Worm (Caenorhabditis elegans): ENCODE results near the gene C02F5.13.

The C02F5.13 gene

DNA sequence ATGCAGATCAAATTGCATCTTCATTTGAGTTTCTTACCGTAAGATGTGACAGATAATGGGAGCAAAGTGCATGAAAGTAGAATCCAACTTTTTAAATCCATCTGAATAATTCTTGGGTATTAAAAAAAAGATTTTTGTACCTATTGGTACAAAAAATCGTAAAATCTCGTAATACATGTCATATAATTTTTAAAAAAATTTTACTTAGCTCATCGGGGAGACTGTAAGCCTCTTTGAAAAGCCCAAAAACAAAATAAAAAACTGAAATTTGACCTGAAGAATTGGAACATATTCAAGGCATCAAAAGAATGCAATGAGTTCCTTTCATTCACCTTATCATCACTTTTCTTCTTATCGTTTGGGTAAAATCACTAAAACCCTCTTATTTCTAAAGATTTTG is 28.7 kb downstream of the C02F5.13 start, which contains the start of gene clec-160:
Gene clec-160, minus strand, starts transcription at position 101 of the 400 bp plus-strand sequence.
- no peak for TF ChIP-seq unc-62 (GFP tag; optimal IDR thresholded peaks at IDR 0.05)

DNA sequence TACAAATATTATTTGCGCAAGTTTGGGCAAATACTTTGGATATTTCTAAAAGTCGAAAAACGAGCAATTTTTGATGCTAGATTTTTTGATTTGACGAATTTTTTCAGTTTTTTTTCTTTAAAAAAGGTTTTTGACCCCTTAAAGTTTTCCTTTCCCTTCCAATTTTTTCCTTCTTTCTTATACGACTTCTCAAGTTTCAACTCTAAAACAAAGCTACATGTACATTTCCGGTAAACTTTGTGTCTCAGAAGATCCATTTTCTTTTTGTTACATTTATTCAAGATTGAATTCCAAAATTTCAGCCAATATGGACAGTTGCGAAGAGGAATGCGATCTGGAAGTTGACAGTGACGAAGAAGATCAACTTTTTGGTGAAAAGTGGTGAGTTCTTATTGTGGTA is 31.6 kb downstream of the C02F5.13 start, which contains the start of gene mig-10:
Gene mig-10, plus strand, starts transcription at position 301 of the 400 bp plus-strand sequence.
- no peak for TF ChIP-seq unc-62 (GFP tag; optimal IDR thresholded peaks at IDR 0.05)

- TF ChIP-seq unc-62 (GFP tag; optimal IDR thresholded peaks at IDR 0.05) = no peak
Measured at ce11 chrIII:8279567-8279966, 32.4 kb downstream of the C02F5.13 start.

ce11 chrIII:8280352-8280751 is 33.2 kb downstream of the C02F5.13 start:
- no peak for TF ChIP-seq unc-62 (GFP tag; optimal IDR thresholded peaks at IDR 0.05)

DNA sequence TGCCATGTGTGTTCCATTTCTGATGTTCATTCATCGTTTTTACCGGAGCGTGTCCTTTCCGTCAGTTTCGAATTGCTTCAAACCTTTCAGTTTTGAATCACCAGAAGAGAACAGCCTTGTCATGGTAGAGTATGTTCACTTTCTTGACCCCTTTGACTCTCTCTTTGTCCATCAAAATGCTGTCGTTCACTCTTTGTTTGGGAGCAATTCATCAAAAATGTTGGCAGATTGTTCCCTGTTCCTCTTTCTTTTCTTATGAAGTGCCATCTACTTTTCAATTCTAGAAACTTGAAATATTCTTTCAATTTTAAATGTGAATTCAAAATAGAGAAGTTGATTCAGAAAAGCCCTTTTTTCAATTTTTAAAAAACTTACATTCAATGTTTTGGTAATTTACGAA is 34.2 kb downstream of the C02F5.13 start:
- no peak for TF ChIP-seq unc-62 (GFP tag; optimal IDR thresholded peaks at IDR 0.05)

- no peak for TF ChIP-seq unc-62 (GFP tag; optimal IDR thresholded peaks at IDR 0.05)
Measured at ce11 chrIII:8283525-8283924, 36.4 kb downstream of the C02F5.13 start.

- TF ChIP-seq unc-62 (GFP tag; optimal IDR thresholded peaks at IDR 0.05) = no peak
Measured at ce11 chrIII:8286003-8286402, 38.9 kb downstream of the C02F5.13 start.

- TF ChIP-seq unc-62 (GFP tag; optimal IDR thresholded peaks at IDR 0.05) = no peak
Measured at ce11 chrIII:8286824-8287223, 39.7 kb downstream of the C02F5.13 start.

DNA sequence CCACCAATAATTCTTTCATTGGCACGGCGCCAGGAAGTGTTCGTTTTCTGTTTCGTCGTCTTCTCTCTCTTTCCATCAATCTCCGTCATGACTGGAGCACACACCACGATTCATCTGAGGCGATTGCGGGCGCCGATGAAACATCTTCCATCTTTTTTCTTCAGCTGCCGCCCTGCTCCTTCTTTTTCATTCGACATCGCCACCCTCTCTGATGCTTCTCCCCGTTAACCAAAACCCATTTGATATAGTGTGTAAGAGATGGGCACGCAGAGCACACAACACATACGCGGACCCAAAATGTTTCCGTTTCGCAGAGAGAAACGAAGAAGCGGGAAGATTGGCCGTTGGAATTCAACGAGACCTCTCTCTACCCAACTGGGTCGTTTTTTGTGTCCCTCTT is 40.4 kb downstream of the C02F5.13 start:
- TF ChIP-seq unc-62 (GFP tag; optimal IDR thresholded peaks at IDR 0.05) = no peak

DNA sequence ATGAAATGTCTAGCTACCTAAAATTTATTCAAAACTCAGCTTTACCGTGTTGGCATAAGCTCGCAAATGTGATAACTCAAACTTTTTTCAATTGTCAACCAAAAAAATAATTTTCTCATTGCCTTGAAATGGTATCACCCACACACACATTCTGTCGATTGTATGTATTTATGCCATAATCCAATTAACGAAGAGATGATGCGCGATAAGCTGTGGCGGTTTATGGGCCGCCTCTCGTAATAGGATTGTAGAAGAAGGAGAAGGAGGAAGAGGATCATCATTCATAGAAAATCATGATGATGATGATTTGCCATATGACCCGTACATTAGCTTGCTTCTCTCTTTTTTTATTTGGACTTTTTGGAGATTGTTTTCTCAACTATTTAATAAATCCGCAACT is 42.0 kb downstream of the C02F5.13 start:
- no peak for TF ChIP-seq unc-62 (GFP tag; optimal IDR thresholded peaks at IDR 0.05)

DNA sequence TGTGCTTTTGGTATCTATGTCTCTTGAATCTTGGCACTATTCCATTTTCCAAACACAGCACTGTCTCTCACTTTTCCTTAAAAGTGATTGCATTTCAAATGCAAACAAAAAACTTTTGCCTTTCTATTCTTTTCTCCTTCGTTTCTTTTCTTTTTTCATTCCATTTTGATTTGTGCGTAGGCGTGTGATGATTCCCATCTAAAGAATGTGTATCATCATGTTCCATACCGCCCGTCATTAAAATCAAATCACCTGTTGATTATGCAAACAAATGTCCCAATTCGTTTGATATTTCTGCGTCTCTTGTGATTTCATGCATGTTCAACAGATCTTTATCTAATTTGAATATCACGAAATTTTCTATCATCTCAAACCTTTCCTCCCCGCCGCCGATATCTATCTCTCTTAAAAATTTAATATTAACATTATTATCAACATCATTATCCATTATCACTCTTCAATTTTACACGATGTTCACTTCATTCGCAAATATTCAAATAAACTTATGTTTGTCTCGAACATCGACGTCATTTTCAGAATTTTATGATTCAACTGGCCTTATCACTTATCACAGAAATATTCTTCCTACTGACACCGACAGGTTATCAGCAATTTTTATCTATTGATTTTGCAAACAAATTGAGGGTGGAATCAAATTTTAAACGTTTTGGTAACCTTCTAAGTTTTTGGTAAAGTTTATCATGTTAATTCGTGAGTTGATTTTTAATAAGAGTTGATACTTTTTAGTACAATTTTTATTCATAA is 44.3 kb downstream of the C02F5.13 start:
- no peak for TF ChIP-seq unc-62 (GFP tag; optimal IDR thresholded peaks at IDR 0.05)

ce11 chrIII:8293260-8293659 is 46.1 kb downstream of the C02F5.13 start:
- no peak for TF ChIP-seq unc-62 (GFP tag; optimal IDR thresholded peaks at IDR 0.05)
